Fruit fly (Drosophila melanogaster): ENCODE data around the gene Ts.

- TF ChIP-seq h (optimal IDR thresholded peaks at IDR 0.05) (no peak), Sin3A (optimal IDR thresholded peaks at IDR 0.05) (no peak), psq (optimal IDR thresholded peaks at IDR 0.05) (no peak)
Observed at dm6 chr2L:2957547-2958174, 11.8 kb downstream of the Ts start.

Data from Kc167 (cell line).